Fruit fly (Drosophila melanogaster) whole organism, prepupa: ENCODE data around the gene Cda5.

Source experiments
- Blimp-1 ChIP-seq: fragments of 200-800 bp; sonication (Bioruptor generic); optimal IDR thresholded peaks from 3 replicates; lab custom pipeline; 2017; ENCODE audit warnings: missing biosample characterization, missing genetic modification characterization, mild to moderate bottlenecking, moderate library complexity, missing genetic modification reagents
- CG10669 ChIP-seq: fragments of 200-800 bp; sonication (Bioruptor generic); optimal IDR thresholded peaks from 3 replicates; lab custom pipeline; 2018; ENCODE audit warnings: missing biosample characterization, mild to moderate bottlenecking, missing genetic modification characterization, moderate library complexity
- CG11294 ChIP-seq: fragments of 200-800 bp; sonication (Bioruptor generic); IDR thresholded peaks from 2 replicates; pipeline ENCODE4 v1.3.6; 2022; ENCODE audit warnings: missing biosample characterization, missing genetic modification characterization
- CG11762 ChIP-seq: fragments of 200-800 bp; sonication (Bioruptor generic); optimal IDR thresholded peaks from 3 replicates; lab custom pipeline; 2016; ENCODE audit warnings: missing biosample characterization, missing genetic modification characterization; ENCODE audit not compliant: insufficient read depth
- CG15336 ChIP-seq: fragments of 200-800 bp; sonication (Bioruptor generic); IDR thresholded peaks from 2 replicates; pipeline ENCODE4 v1.3.6; 2022; ENCODE audit warnings: missing biosample characterization, missing genetic modification characterization
- CG16779 ChIP-seq: fragments of 200-800 bp; sonication (Bioruptor generic); optimal IDR thresholded peaks from 3 replicates; lab custom pipeline; 2017; ENCODE audit warnings: missing biosample characterization, mild to moderate bottlenecking, missing genetic modification characterization
- CG3032 ChIP-seq: fragments of 200-800 bp; optimal IDR thresholded peaks from 2 replicates; lab custom pipeline; 2019; ENCODE audit warnings: missing biosample characterization, mild to moderate bottlenecking, missing genetic modification characterization, moderate library complexity
- CG31627 ChIP-seq: fragments of 200-800 bp; sonication (Bioruptor generic); optimal IDR thresholded peaks from 3 replicates; lab custom pipeline; 2016; ENCODE audit warnings: missing biosample characterization, missing genetic modification characterization
- CG32006 ChIP-seq: fragments of 200-800 bp; sonication (Bioruptor generic); optimal IDR thresholded peaks from 3 replicates; lab custom pipeline; 2017; ENCODE audit warnings: missing biosample characterization, mild to moderate bottlenecking, missing genetic modification characterization
- CG34406 ChIP-seq: fragments of 200-800 bp; sonication (Bioruptor generic); optimal IDR thresholded peaks from 3 replicates; lab custom pipeline; 2016; ENCODE audit warnings: missing biosample characterization, missing genetic modification characterization
- CG3919 ChIP-seq: fragments of 200-800 bp; sonication (Bioruptor generic); optimal IDR thresholded peaks from 3 replicates; lab custom pipeline; 2016; ENCODE audit warnings: missing biosample characterization, missing genetic modification characterization
- CG4318 ChIP-seq: fragments of 200-800 bp; sonication (Bioruptor generic); optimal IDR thresholded peaks from 3 replicates; lab custom pipeline; 2017; ENCODE audit warnings: missing biosample characterization, mild to moderate bottlenecking, missing genetic modification characterization
- CG6163 ChIP-seq: fragments of 200-800 bp; sonication (Bioruptor generic); IDR thresholded peaks from 3 replicates; pipeline ENCODE4 v1.3.6; 2022; ENCODE audit warnings: missing biosample characterization, missing genetic modification characterization
- CG6276 ChIP-seq: fragments of 200-800 bp; sonication (Bioruptor generic); optimal IDR thresholded peaks from 2 replicates; lab custom pipeline; 2017; ENCODE audit warnings: missing biosample characterization, mild to moderate bottlenecking, missing genetic modification characterization
- CG6792 ChIP-seq: fragments of 200-800 bp; sonication (Bioruptor generic); optimal IDR thresholded peaks from 3 replicates; lab custom pipeline; 2016; ENCODE audit warnings: missing biosample characterization, missing genetic modification characterization
- CG6808 ChIP-seq: fragments of 200-800 bp; sonication (Bioruptor generic); optimal IDR thresholded peaks from 3 replicates; lab custom pipeline; 2017; ENCODE audit warnings: missing biosample characterization, missing genetic modification characterization, mild to moderate bottlenecking, moderate library complexity, missing genetic modification reagents
- CG6854 ChIP-seq: fragments of 200-800 bp; sonication (Bioruptor generic); optimal IDR thresholded peaks from 2 replicates; lab custom pipeline; 2017; ENCODE audit warnings: missing biosample characterization, mild to moderate bottlenecking, missing genetic modification characterization
- CG8119 ChIP-seq: fragments of 200-800 bp; sonication (Bioruptor generic); IDR thresholded peaks from 3 replicates; pipeline ENCODE4 v1.3.6; 2022; ENCODE audit warnings: missing biosample characterization, missing genetic modification characterization
- CG8319 ChIP-seq: fragments of 200-800 bp; sonication (Bioruptor generic); optimal IDR thresholded peaks from 3 replicates; lab custom pipeline; 2016; ENCODE audit warnings: missing biosample characterization, missing genetic modification characterization
- CG8632 ChIP-seq: fragments of 200-800 bp; sonication (Bioruptor generic); optimal IDR thresholded peaks from 3 replicates; lab custom pipeline; 2016; ENCODE audit warnings: missing biosample characterization, missing genetic modification characterization
- Eip75B ChIP-seq: fragments of 200-800 bp; sonication (Bioruptor generic); optimal IDR thresholded peaks from 3 replicates; lab custom pipeline; 2016; ENCODE audit warnings: missing biosample characterization, missing genetic modification characterization
- Eip78C ChIP-seq: fragments of 200-800 bp; sonication (Bioruptor generic); peaks from one replicate; lab custom pipeline; 2016; ENCODE audit warnings: missing biosample characterization, missing genetic modification characterization
- Eip93F ChIP-seq: fragments of 200-800 bp; sonication (Bioruptor generic); optimal IDR thresholded peaks from 2 replicates; lab custom pipeline; 2016; ENCODE audit warnings: missing biosample characterization, mild to moderate bottlenecking, missing genetic modification characterization
- Ets96B ChIP-seq: fragments of 200-800 bp; optimal IDR thresholded peaks from 2 replicates; lab custom pipeline; 2019; ENCODE audit warnings: missing biosample characterization, mild to moderate bottlenecking, missing genetic modification characterization, moderate library complexity
- Hr39 ChIP-seq: fragments of 200-800 bp; sonication (Bioruptor generic); optimal IDR thresholded peaks from 2 replicates; lab custom pipeline; 2016; ENCODE audit warnings: missing biosample characterization, missing genetic modification characterization
- Hr4 ChIP-seq: fragments of 200-800 bp; sonication (Bioruptor generic); optimal IDR thresholded peaks from 3 replicates; lab custom pipeline; 2016; ENCODE audit warnings: missing biosample characterization, missing genetic modification characterization
- Met ChIP-seq: fragments of 200-800 bp; sonication (Bioruptor generic); optimal IDR thresholded peaks from 3 replicates; lab custom pipeline; 2016; ENCODE audit warnings: missing biosample characterization, missing genetic modification characterization
- OdsH ChIP-seq: fragments of 200-800 bp; sonication (Bioruptor generic); optimal IDR thresholded peaks from 3 replicates; lab custom pipeline; 2016; ENCODE audit warnings: missing biosample characterization, missing genetic modification characterization
- Smox ChIP-seq: fragments of 200-800 bp; sonication (Bioruptor generic); optimal IDR thresholded peaks from 3 replicates; lab custom pipeline; 2016; ENCODE audit warnings: missing biosample characterization, missing genetic modification characterization
- Sox15 ChIP-seq: fragments of 200-800 bp; sonication (Bioruptor generic); optimal IDR thresholded peaks from 3 replicates; lab custom pipeline; 2016; ENCODE audit warnings: missing biosample characterization, missing genetic modification characterization
- achi ChIP-seq: fragments of 200-800 bp; sonication (Bioruptor generic); optimal IDR thresholded peaks from 3 replicates; lab custom pipeline; 2016; ENCODE audit warnings: missing biosample characterization, missing genetic modification characterization
- acj6 ChIP-seq: fragments of 200-800 bp; sonication (Bioruptor generic); optimal IDR thresholded peaks from 3 replicates; lab custom pipeline; 2016; ENCODE audit warnings: missing biosample characterization, missing genetic modification characterization
- cyc ChIP-seq: fragments of 200-800 bp; sonication (Bioruptor generic); optimal IDR thresholded peaks from 3 replicates; lab custom pipeline; 2016; ENCODE audit warnings: missing biosample characterization, missing genetic modification characterization
- dac ChIP-seq: fragments of 200-800 bp; sonication (Bioruptor generic); optimal IDR thresholded peaks from 2 replicates; lab custom pipeline; 2017; ENCODE audit warnings: missing biosample characterization, mild to moderate bottlenecking, missing genetic modification characterization
- eg ChIP-seq: fragments of 200-800 bp; sonication (Bioruptor generic); IDR thresholded peaks from 3 replicates; pipeline ENCODE4 v1.3.6; 2022; ENCODE audit warnings: missing biosample characterization, missing genetic modification characterization
- fd59A ChIP-seq: fragments of 200-800 bp; sonication (Bioruptor generic); optimal IDR thresholded peaks from 2 replicates; lab custom pipeline; 2017; ENCODE audit warnings: missing biosample characterization, mild to moderate bottlenecking, missing genetic modification characterization, missing genetic modification reagents
- fkh ChIP-seq: fragments of 200-800 bp; sonication (Bioruptor generic); optimal IDR thresholded peaks from 3 replicates; lab custom pipeline; 2017; ENCODE audit warnings: missing biosample characterization, mild to moderate bottlenecking, missing genetic modification characterization, moderate library complexity
- lz ChIP-seq: fragments of 200-800 bp; sonication (Bioruptor generic); optimal IDR thresholded peaks from 3 replicates; lab custom pipeline; 2016; ENCODE audit warnings: missing biosample characterization, missing genetic modification characterization
- pdm3 ChIP-seq: fragments of 200-800 bp; sonication (Bioruptor generic); optimal IDR thresholded peaks from 3 replicates; lab custom pipeline; 2016; ENCODE audit warnings: missing biosample characterization, missing genetic modification characterization
- spab ChIP-seq: fragments of 200-800 bp; sonication (Bioruptor generic); optimal IDR thresholded peaks from 2 replicates; lab custom pipeline; 2017; ENCODE audit warnings: missing biosample characterization, mild to moderate bottlenecking, missing genetic modification characterization, missing genetic modification reagents
- ss ChIP-seq, 2 experiments: fragments of 200-800 bp; sonication (Bioruptor generic); optimal IDR thresholded peaks; 2 replicates in 1 of 2; 3 replicates in 1 of 2; lab custom pipeline; 2017 to 2018; ENCODE audit warnings: mild to moderate bottlenecking in 2 of 2, missing biosample characterization in 2 of 2, missing genetic modification characterization in 2 of 2, moderate library complexity in 1 of 2
- svp ChIP-seq: fragments of 200-800 bp; sonication (Bioruptor generic); peaks from one replicate; lab custom pipeline; 2016; ENCODE audit warnings: missing biosample characterization, missing genetic modification characterization
- topi ChIP-seq: fragments of 200-800 bp; sonication (Bioruptor generic); optimal IDR thresholded peaks from 3 replicates; lab custom pipeline; 2016; ENCODE audit warnings: missing biosample characterization, missing genetic modification characterization
- vri ChIP-seq: fragments of 200-800 bp; sonication (Bioruptor generic); optimal IDR thresholded peaks from 3 replicates; lab custom pipeline; 2016; ENCODE audit warnings: missing biosample characterization, mild to moderate bottlenecking, missing genetic modification characterization

The Cda5 gene

dm6 chr2L:78828-79227 lies 13.6 kb upstream of the Cda5 start:
- no peak for TF ChIP-seq CG32006 (GFP tag; lab: Kevin White, UChicago)
- peak; percentile 69 for TF ChIP-seq Eip78C (GFP tag; lab: Kevin White, UChicago)

DNA sequence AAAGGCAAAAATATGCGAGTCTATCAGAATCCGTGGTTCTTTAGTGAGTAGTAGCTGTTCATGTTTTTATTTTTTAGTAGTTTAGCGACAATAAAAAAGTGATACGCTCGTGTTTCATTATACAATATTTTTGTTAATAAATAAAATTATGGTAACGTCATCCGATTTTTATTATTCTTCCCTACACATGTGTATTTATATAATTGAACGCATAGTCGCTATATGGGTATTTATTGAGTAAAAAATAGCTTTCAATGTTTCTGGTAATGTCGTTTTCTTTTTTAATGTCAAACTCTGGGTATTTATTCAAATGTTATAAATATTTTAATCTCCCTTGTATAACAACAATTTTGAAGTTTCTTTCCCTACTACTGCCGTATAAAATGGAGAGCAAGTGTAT lies 10.8 kb upstream of the Cda5 start, which contains the start of gene CG11374:
Gene CG11374, plus strand, starts transcription at position 301 of the 400 bp plus-strand sequence.
- TF ChIP-seq Smox (no peak), CG11762 (GFP tag; lab: Kevin White, UChicago) (no peak), Blimp-1 (GFP tag; lab: Kevin White, UChicago) (no peak), Hr39 (GFP tag; lab: Kevin White, UChicago) (no peak), CG11294 (GFP tag; lab: Robert Waterston, UW) (no peak), cyc (no peak), fkh (GFP tag; lab: Kevin White, UChicago) (no peak)

DNA sequence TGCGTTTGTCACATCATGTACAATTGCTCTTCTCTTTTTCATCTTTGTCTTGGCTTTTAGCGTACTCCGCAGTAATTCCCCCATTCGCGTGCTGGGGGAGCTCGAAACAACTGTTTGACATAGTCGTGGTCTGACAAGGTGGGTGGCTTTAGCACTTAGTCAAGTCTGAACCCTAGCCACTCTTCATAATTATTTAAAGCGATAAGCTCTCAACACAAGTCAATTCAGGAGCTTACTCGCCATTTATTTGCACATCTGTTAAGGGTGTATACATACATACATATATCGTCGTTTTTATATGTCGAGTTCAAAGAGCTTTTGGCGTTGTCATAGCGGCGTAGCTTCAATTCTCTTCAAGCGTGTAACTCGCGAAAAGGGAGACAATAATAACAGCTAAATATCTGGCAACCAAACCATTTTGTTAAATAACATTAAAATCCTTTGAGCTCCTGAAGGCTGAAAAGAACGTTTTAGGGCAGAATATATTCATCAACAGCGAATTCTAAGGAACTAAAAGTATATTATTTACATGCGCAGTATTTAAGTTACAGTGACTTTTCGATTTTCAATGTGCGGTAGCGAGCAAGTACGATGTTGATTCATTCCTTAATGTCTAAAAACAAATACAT lies 8.7 kb upstream of the Cda5 start:
- TF ChIP-seq CG6808 (GFP tag; lab: Kevin White, UChicago) (peak; percentile 12), CG8319 (no peak), svp (GFP tag; lab: Kevin White, UChicago) (peak; percentile 79), fkh (GFP tag; lab: Kevin White, UChicago) (peak; percentile 58), CG15336 (no peak), Hr39 (GFP tag; lab: Kevin White, UChicago) (no peak), lz (GFP tag; lab: Kevin White, UChicago) (no peak), Eip78C (GFP tag; lab: Kevin White, UChicago) (peak; percentile 79), ss (GFP tag; optimal IDR thresholded peaks at IDR 0.05; lab: Kevin White, UChicago) (peak in 1 of 2 experiments; percentile 18), CG32006 (GFP tag; lab: Kevin White, UChicago) (no peak), CG6276 (GFP tag; lab: Kevin White, UChicago) (no peak)

- TF ChIP-seq topi: peak; percentile 20
- no peak for TF ChIP-seq CG11762 (GFP tag; lab: Kevin White, UChicago)
- no peak for TF ChIP-seq spab (GFP tag; lab: Kevin White, UChicago)
- TF ChIP-seq CG10669: no peak
- TF ChIP-seq CG4318 (GFP tag; lab: Kevin White, UChicago): no peak
- TF ChIP-seq Eip93F: no peak
- no peak; the same call in 2 of the 3 replicates for TF ChIP-seq CG8119
- TF ChIP-seq achi: peak; percentile 90
- TF ChIP-seq Ets96B (tag; lab: Kevin White, UChicago): no peak
- TF ChIP-seq dac (GFP tag; lab: Kevin White, UChicago): no peak
- peak; percentile 0 for TF ChIP-seq Met (GFP tag; lab: Kevin White, UChicago)
- no peak for TF ChIP-seq acj6 (GFP tag; lab: Kevin White, UChicago)
- no peak for TF ChIP-seq Eip75B (GFP tag; lab: Kevin White, UChicago)
- TF ChIP-seq Hr4 (GFP tag; lab: Kevin White, UChicago): no peak
- peak; percentile 41 for TF ChIP-seq CG3032 (tag; lab: Kevin White, UChicago)
- no peak for TF ChIP-seq CG6854 (GFP tag; lab: Kevin White, UChicago)
- peak; percentile 20 for TF ChIP-seq OdsH (GFP tag; lab: Kevin White, UChicago)
- no peak for TF ChIP-seq Sox15 (GFP tag; lab: Kevin White, UChicago)
- peak; percentile 39 for TF ChIP-seq CG31627 (GFP tag; lab: Kevin White, UChicago)
- TF ChIP-seq CG6163: peak; percentile 67
- TF ChIP-seq CG34406 (GFP tag; lab: Kevin White, UChicago): no peak
- peak; percentile 3 to 23 for TF ChIP-seq ss (GFP tag; optimal IDR thresholded peaks at IDR 0.05; lab: Kevin White, UChicago)
- TF ChIP-seq CG3919: peak; percentile 40
- TF ChIP-seq CG6276 (GFP tag; lab: Kevin White, UChicago): no peak
- no peak for TF ChIP-seq CG16779 (tag; lab: Kevin White, UChicago)
- no peak for TF ChIP-seq pdm3 (GFP tag; lab: Kevin White, UChicago)
- no peak for TF ChIP-seq eg (GFP tag; lab: Robert Waterston, UW)
- no peak for TF ChIP-seq CG8632 (GFP tag; lab: Kevin White, UChicago)
- no peak for TF ChIP-seq CG11294 (GFP tag; lab: Robert Waterston, UW)
- TF ChIP-seq vri (GFP tag; lab: Kevin White, UChicago): no peak
- TF ChIP-seq CG6792: no peak
- TF ChIP-seq fd59A: no peak
These were observed 7.7 kb upstream of the Cda5 start for dm6 chr2L:72752-73435.
